Fruit fly (Drosophila melanogaster) whole organism, larva: ENCODE results near the gene Zip71B.

Experiments
- noc ChIP-seq: fragments of 200-800 bp; sonication (Bioruptor generic); optimal IDR thresholded peaks from 3 replicates; lab custom pipeline; 2019; ENCODE audit warnings: missing biosample characterization, mild to moderate bottlenecking, missing genetic modification characterization, moderate library complexity

Zip71B gene

dm6 chr3L:14967691-14968538 is 24.2 kb upstream of the Zip71B start:
- TF ChIP-seq noc (tag; lab: Kevin White, UChicago): no peak

- TF ChIP-seq noc (tag; lab: Kevin White, UChicago): no peak
Observed at dm6 chr3L:14968553-14968952, 23.5 kb upstream of the Zip71B start.

- TF ChIP-seq noc (tag; lab: Kevin White, UChicago): no peak
Observed at dm6 chr3L:14969171-14969570, 22.9 kb upstream of the Zip71B start, which contains the start of gene Tom. Gene Tom, plus strand, starts transcription at chr3L:14969344.

DNA sequence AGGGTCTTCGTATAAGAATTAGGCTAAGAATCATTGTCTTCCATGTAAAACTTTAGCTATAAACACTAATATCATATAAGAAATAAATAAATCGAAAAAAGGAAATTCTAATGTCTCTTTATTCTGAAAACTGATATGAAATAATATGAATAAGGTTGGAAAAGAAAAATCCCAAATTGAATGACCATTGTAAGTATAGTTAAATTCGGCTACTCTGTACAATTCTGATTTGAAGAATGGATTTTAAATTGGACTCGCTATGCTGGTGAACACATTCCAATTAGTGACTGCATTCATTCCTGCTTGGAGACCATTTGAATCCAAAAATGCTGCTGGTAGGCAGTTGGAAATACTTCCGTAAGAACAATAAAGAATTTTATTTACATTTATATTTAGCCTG is 21.9 kb upstream of the Zip71B start:
- TF ChIP-seq noc (tag; lab: Kevin White, UChicago): no peak

- no peak for TF ChIP-seq noc (tag; lab: Kevin White, UChicago)
Observed at dm6 chr3L:14971893-14972624, 20.0 kb upstream of the Zip71B start.

dm6 chr3L:14972625-14973250 is 19.4 kb upstream of the Zip71B start, which contains the start of gene Brd:
Gene Brd, plus strand, starts transcription at chr3L:14972667.
- no peak for TF ChIP-seq noc (tag; lab: Kevin White, UChicago)

dm6 chr3L:14973251-14973625 is 18.9 kb upstream of the Zip71B start:
- TF ChIP-seq noc (tag; lab: Kevin White, UChicago): no peak

DNA sequence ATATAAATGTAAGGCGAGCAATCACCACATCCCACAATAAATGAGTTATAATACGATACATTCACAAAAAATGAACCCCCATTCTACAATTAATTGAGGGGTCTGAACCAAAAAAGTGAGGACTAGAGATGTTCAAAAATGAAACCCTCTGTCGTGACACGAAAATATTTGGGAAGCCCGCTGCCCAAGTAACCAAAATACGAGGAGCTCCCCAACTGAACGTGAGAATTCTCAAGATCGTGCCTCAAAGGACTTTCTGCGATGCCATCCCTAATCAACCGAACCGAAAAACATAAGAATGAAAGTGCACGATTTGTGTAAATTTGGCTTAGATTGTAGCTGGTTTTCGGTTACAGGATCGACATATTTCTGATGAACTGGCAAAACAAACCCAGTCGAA is 17.6 kb upstream of the Zip71B start, which contains the start of gene Ocho:
Ocho (plus strand) TSS at position 336 of the 400 bp plus-strand sequence.
- TF ChIP-seq noc (tag; lab: Kevin White, UChicago): no peak

DNA sequence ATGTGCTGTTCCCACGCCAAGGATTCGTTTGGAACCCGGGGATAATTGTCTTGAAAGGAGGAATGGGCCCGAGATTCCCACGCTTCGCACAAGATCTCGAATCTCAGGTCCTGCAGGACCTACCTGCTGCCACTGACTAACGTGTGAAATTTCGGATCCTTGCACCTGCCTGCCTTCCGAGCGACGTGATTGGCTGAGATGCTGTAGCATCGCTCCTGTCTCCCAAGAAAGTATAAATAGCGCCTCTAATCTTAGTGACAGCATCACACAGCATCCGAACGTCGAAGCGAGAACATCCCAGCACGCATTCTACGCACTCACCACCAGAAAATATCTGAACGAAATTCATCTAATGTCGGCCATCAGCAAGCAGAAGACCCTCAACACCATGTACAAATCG is 17.1 kb upstream of the Zip71B start:
- TF ChIP-seq noc (tag; lab: Kevin White, UChicago): no peak

DNA sequence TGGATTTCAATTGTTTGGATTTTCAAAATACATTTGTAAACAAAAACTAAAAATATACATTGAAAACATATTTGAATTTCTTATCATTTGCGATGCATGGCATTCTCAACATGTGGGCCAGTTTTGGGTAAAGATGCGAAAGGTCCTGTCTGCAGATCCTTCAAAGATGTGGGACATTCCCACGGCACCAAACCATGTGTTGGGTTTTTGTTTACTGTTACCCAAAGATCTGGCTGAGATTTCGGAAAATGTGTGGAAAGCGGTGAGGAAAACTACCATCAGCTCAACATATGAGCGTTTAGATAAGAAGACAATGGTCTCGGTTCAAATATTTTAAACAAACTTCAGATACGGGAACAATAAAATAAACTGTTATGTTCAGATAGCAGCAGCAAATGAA is 16.1 kb upstream of the Zip71B start:
- no peak for TF ChIP-seq noc (tag; lab: Kevin White, UChicago)

DNA sequence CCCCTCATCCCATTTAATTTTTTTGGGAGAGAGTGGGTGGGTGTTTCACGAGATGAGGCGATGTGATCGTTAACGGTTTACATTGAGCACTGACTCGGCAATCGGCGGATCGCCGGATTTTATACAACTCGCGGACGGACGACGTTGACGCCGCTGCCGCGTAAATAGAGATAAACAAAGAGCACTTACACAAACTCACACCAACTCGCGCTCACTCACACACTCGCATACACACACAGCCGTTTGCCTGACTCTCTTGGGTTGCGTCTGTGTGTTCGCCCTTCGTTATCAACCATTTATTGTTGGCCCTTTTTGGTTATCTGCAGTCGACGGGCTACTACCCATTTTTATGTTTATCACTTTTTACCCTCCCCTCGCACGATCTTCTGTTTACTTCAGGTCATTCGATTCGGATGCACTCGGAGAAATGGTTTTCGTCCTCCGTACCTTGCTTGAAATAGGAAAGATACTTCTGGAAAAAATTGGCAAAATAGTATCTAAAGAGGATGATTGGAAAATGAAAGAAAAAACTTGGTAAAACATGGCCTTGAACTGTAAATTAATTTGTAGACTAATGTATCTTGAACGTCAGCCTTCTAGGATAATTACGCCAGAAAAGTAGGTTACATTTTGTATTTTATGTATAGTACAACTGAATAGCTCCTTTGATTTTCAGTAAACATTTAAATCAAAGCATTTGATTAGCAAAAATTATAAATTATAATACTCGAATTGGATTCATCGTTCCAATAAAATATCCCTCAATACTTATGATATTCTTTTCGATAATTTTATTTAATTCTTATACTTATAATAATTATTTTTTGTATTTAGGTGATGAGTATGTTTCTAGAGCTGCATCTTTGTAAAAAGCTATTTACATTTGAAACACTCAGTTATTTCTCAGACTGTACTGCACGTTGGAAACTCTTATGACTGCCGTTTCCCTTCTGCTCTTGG is 14.3 kb upstream of the Zip71B start:
- no peak for TF ChIP-seq noc (tag; lab: Kevin White, UChicago)

DNA sequence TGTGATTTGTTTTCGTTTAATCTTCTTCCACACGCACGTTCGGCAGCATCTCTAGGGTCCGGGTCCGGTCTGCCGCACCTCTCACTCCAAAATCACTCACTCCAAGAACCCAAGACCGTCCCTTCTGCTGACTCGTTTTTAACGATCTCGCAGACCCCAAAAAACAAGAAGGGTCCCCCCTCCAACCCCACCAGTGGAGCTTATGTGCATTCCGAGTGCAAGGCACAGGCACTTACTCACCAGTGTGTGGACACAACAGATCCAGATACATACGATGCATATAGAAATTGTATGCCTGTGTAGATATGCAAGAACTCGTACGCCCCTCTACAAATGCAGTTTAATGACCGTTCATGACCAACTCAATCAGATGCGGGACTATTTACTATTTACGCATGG is 13.6 kb upstream of the Zip71B start:
- no peak for TF ChIP-seq noc (tag; lab: Kevin White, UChicago)

dm6 chr3L:14979332-14979731 is 12.8 kb upstream of the Zip71B start, which contains the start of gene CG3349:
Gene CG3349, plus strand, starts transcription at chr3L:14979620.
- TF ChIP-seq noc (tag; lab: Kevin White, UChicago): no peak

DNA sequence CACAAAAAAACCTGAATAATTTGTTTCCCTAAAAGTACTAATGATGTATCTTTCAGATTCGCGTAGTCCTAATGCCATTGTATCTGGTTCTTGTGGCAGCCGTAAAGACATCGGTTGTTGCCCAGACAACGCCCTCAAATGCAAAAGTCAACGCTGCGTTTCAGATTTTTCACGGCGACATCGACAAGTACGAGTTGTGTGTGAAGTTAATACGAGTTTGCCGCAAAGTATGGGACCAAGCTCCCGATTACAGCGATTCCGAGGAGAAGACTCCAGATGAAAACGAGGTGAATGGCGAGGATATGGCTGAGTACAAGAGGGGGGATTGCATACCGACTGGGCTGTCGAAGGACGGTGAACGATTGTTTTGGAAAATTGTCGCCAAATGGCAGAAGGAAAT is 12.1 kb upstream of the Zip71B start:
- TF ChIP-seq noc (tag; lab: Kevin White, UChicago): no peak

- TF ChIP-seq noc (tag; lab: Kevin White, UChicago): no peak
Observed at dm6 chr3L:14982675-14983084, 9.4 kb upstream of the Zip71B start, which contains the start of gene CG5114. Gene CG5114, plus strand, starts transcription at chr3L:14982835.
